Fruit fly (Drosophila melanogaster) whole organism: ENCODE data around the gene ich.

Experiments used
- CG8478 ChIP-seq: fragments of >200 bp; optimal IDR thresholded peaks from 2 replicates; lab custom pipeline; 2018; ENCODE audit warnings: inconsistent platforms
- Dll ChIP-seq: fragments of >200 bp; optimal IDR thresholded peaks from 2 replicates; lab custom pipeline; 2017
- EcR ChIP-seq, 2 experiments: fragments of >200 bp; optimal IDR thresholded peaks; 2 replicates each; lab custom pipeline; 2017; ENCODE audit warnings: missing biosample characterization in 2 of 2, missing genetic modification characterization in 2 of 2, missing genetic modification reagents in 2 of 2
- pan ChIP-seq: fragments of >200 bp; optimal IDR thresholded peaks from 2 replicates; lab custom pipeline; 2017
- psq ChIP-seq: fragments of >200 bp; optimal IDR thresholded peaks from 2 replicates; lab custom pipeline; 2017
- usp ChIP-seq: fragments of >200 bp; optimal IDR thresholded peaks from 2 replicates; lab custom pipeline; 2017; ENCODE audit warnings: missing biosample characterization, missing genetic modification characterization, mixed read lengths

ich gene

DNA sequence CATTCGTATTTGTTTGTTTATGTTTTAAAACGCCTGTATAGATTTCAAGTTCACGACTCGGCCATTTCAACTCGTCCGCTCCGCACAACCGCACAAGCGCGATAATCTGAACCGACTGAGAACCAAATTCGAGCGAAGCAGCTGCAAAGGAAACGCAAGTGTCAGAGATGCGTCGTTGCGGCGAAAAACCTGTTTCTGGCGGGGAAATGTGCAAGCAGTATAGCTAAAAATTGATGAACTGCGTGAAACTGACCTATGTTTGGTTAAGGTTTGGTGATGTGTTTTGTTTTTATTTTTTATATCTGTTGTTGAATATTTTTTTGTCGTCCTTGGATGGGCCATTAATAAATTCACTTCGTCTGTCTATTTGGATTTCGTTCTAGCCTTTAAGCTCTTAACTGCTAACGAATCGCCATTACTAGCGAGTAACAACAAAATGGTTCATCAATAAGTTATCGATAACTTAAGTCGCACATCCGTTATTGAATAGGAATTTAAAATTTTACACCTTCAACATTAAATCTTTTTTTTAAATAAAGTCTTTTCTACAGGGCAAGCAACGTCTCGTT lies 31.0 kb downstream of the ich start, which contains the start of gene pyd:
Gene pyd, minus strand, starts transcription at position 120 of the 569 bp plus-strand sequence.
- TF ChIP-seq psq (lab: Kevin White, UChicago) = no peak
- no peak for TF ChIP-seq CG8478 (lab: Kevin White, UChicago)
- TF ChIP-seq EcR (GFP tag; optimal IDR thresholded peaks at IDR 0.05; lab: Kevin White, UChicago) = no peak
- no peak for TF ChIP-seq usp
- TF ChIP-seq Dll (lab: Kevin White, UChicago) = no peak
- no peak for TF ChIP-seq pan (lab: Kevin White, UChicago)

- TF ChIP-seq EcR (GFP tag; optimal IDR thresholded peaks at IDR 0.05; lab: Kevin White, UChicago) (no peak), usp (no peak), Dll (lab: Kevin White, UChicago) (peak; percentile 49), pan (lab: Kevin White, UChicago) (no peak), CG8478 (lab: Kevin White, UChicago) (no peak), psq (lab: Kevin White, UChicago) (no peak)
These were observed 31.8 kb downstream of the ich start for dm6 chr3R:8931064-8931419.

- no peak for TF ChIP-seq CG8478 (lab: Kevin White, UChicago)
- no peak for TF ChIP-seq pan (lab: Kevin White, UChicago)
- no peak for TF ChIP-seq psq (lab: Kevin White, UChicago)
- TF ChIP-seq EcR (GFP tag; optimal IDR thresholded peaks at IDR 0.05; lab: Kevin White, UChicago) = no peak
- no peak for TF ChIP-seq usp
These were observed 32.4 kb downstream of the ich start for dm6 chr3R:8930165-8931063.

DNA sequence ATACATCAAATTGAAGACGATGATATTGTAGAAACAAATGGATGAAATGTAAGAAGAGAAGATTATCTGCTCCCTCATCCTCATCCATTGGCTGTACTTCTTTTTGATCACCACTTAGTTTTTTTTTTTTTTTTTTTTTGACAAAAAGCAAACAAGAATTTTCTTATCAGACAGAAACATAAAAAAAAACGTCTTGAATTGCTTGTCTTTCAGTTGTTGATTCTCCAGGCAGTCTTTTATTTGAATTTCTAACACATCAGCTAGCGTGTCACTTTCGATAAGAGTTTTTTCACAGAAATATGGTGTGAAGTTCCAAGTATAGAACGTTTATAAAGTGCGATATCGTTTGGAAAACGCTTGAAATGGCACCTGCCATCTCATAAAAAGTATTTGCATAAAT lies 33.1 kb downstream of the ich start:
- no peak for TF ChIP-seq CG8478 (lab: Kevin White, UChicago)
- no peak for TF ChIP-seq psq (lab: Kevin White, UChicago)
- no peak for TF ChIP-seq usp
- TF ChIP-seq Dll (lab: Kevin White, UChicago) = no peak
- TF ChIP-seq EcR (GFP tag; optimal IDR thresholded peaks at IDR 0.05; lab: Kevin White, UChicago) = no peak
- no peak for TF ChIP-seq pan (lab: Kevin White, UChicago)

DNA sequence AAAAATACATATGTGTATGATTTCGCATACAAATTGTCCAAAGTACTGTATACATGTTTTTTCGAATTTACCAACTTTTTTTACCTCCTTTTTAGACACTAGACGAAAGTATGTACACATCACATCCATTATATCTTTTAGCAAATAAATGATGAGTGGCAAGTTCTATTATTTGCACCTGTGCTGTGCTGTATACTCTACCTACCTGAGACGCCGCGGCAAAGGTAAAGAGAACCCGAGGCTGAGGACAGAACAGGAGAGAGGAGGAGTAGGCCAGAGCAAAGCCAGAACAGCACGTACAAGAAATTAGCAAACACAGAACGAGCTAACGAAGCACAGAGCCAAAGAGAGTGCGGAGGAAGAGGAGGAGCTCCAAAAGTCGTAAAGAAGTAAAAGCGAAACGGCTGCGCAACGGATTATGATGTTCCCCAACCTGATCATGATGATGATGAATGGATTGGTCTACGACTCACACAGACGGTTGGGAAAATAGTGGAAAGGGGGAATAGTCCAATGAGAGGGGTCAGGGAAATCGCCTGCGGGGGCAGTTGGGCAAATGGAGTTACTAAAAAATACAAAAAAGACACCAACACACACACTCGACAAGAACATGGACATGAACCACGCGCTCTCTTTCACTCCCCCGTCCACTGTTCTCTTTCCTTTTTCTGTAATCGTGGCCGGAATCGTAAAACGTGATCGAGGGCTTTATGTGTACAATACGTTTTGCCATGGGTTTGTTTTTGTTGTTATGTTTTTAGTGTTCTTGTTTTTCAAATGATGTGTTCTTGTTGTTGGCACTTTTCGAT lies 34.8 kb downstream of the ich start:
- peak in 1 of 2 experiments; percentile 26 for TF ChIP-seq EcR (GFP tag; optimal IDR thresholded peaks at IDR 0.05; lab: Kevin White, UChicago)
- no peak for TF ChIP-seq Dll (lab: Kevin White, UChicago)

dm6 chr3R:8927052-8927816 lies 35.6 kb downstream of the ich start:
- TF ChIP-seq psq (lab: Kevin White, UChicago) = no peak
- no peak for TF ChIP-seq CG8478 (lab: Kevin White, UChicago)
- no peak for TF ChIP-seq EcR (GFP tag; optimal IDR thresholded peaks at IDR 0.05; lab: Kevin White, UChicago)
- TF ChIP-seq pan (lab: Kevin White, UChicago) = no peak
- TF ChIP-seq Dll (lab: Kevin White, UChicago) = no peak
- no peak for TF ChIP-seq usp

DNA sequence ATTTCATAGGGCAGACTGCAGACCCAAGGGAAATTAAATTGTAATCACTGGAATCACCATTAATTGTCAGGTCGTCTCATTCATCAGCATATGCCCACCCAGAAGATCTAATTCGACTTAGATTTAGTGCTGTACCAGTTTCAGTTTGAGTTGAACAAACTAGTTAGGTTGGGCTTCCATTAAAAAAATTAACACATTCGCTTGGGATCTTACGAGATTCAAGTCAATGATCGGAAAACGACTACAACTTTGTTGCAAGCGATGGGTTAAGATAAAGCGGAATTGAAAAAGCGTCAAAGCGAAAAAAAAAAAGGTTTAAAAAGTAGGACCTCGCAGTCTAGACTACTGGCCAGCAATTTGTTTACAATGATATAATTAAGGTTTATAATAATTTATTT lies 36.3 kb downstream of the ich start:
- TF ChIP-seq Dll (lab: Kevin White, UChicago) (no peak), EcR (GFP tag; optimal IDR thresholded peaks at IDR 0.05; lab: Kevin White, UChicago) (peak in 1 of 2 experiments; percentile 46)

DNA sequence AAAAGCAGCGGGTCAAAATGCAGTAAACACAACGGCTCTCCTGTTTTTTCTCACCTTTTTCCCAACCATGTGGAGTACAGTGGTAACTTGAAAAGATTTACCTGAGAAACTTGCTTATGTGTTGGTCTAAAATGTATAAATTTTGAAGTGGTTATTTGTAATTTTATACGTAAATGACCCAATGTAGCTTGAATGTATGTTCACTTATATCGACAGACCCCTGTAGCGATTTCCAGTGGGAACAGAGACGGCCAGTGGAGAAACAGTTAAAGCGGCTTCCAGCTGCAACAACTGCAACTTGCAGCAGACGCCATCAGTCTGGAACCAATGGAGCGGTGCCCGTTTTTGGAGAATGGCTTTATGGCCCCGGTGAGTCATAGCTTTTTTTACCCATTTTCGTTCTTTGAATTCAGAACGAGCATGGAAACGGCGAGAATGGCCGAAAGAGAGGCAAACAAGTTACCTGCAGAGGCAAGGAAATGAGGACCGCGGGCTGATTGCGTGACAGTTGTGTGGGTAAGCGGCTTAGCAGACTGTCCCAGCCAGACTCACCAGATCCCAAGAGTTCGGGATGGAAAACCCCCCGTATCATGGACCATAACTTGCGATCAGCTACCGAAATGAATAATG lies 36.8 kb downstream of the ich start:
- TF ChIP-seq CG8478 (lab: Kevin White, UChicago) = no peak
- TF ChIP-seq EcR (GFP tag; optimal IDR thresholded peaks at IDR 0.05; lab: Kevin White, UChicago) = no peak
- no peak for TF ChIP-seq pan (lab: Kevin White, UChicago)
- TF ChIP-seq psq (lab: Kevin White, UChicago) = no peak
- no peak for TF ChIP-seq Dll (lab: Kevin White, UChicago)
- TF ChIP-seq usp = no peak

DNA sequence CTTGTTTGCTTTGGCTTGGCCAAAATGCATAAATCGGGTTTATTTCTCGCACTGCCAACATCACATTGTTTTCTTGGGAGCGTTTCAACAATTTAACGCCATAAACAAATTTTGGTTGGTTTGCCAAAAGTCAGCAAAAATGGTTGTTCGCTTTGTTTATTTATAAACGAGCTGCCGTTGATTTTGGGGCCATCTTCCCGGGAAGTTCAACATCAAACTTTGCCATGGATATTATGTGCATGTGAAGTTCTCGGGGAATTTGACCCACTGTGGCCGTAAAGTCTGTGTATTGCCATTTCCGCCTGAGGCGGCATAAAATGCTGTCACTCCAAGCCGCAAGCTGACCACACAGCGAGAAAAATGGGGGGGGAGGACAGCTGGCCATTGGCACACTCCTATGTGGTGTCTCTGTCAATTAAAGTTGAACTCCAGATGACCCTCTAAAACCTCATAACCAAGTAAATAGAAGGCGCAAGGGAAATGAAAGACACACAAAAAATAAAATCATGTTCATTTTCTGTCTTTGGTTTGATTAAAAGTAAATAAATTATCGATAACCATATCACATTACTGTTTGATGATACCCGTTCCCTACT lies 39.0 kb downstream of the ich start:
- no peak for TF ChIP-seq usp
- TF ChIP-seq CG8478 (lab: Kevin White, UChicago) = no peak
- no peak for TF ChIP-seq pan (lab: Kevin White, UChicago)
- no peak for TF ChIP-seq psq (lab: Kevin White, UChicago)
- TF ChIP-seq EcR (GFP tag; optimal IDR thresholded peaks at IDR 0.05; lab: Kevin White, UChicago) = no peak
- TF ChIP-seq Dll (lab: Kevin White, UChicago) = no peak

dm6 chr3R:8922617-8923242 lies 40.1 kb downstream of the ich start:
- no peak for TF ChIP-seq CG8478 (lab: Kevin White, UChicago)
- no peak for TF ChIP-seq usp
- no peak for TF ChIP-seq Dll (lab: Kevin White, UChicago)
- TF ChIP-seq pan (lab: Kevin White, UChicago) = no peak
- TF ChIP-seq psq (lab: Kevin White, UChicago) = no peak
- TF ChIP-seq EcR (GFP tag; optimal IDR thresholded peaks at IDR 0.05; lab: Kevin White, UChicago) = no peak
